Worm (Caenorhabditis elegans) whole organism, L2 larva: ENCODE measurements around the gene C26F1.1.

Experiments used
- F13H6.1 ChIP-seq: sonication (generic microtip); optimal IDR thresholded peaks from 2 replicates; lab custom pipeline; 2016; ENCODE audit warnings: missing genetic modification characterization, missing compliant biosample characterization
- Y55F3AM.14 ChIP-seq: fragments of 200-800 bp; sonication (Bioruptor generic); optimal IDR thresholded peaks from 2 replicates; lab custom pipeline; 2018; ENCODE audit warnings: mild to moderate bottlenecking, missing genetic modification characterization, missing compliant biosample characterization
- ZK546.5 ChIP-seq: sonication (generic microtip); optimal IDR thresholded peaks from 2 replicates; lab custom pipeline; 2017; ENCODE audit warnings: missing biosample characterization, missing genetic modification characterization
- alr-1 ChIP-seq: fragments of 150-350 bp; optimal IDR thresholded peaks from 2 replicates; lab custom pipeline; 2014; ENCODE audit warnings: missing biosample characterization, missing genetic modification characterization
- aly-2 ChIP-seq: fragments of 150-350 bp; optimal IDR thresholded peaks from 2 replicates; lab custom pipeline; 2014; ENCODE audit warnings: missing biosample characterization, missing genetic modification characterization
- ama-1 ChIP-seq: fragments of 150-350 bp; optimal IDR thresholded peaks from 2 replicates; lab custom pipeline; 2018; ENCODE audit warnings: inconsistent platforms
- blmp-1 ChIP-seq: sonication (generic microtip); optimal IDR thresholded peaks from 2 replicates; lab custom pipeline; 2017; ENCODE audit warnings: missing genetic modification characterization, mild to moderate bottlenecking, missing compliant biosample characterization, antibody characterized with exemption, moderate library complexity; ENCODE audit not compliant: insufficient read depth
- ceh-82 ChIP-seq: fragments of 150-350 bp; optimal IDR thresholded peaks from 2 replicates; lab custom pipeline; 2014; ENCODE audit warnings: missing biosample characterization, missing genetic modification characterization
- crh-2 ChIP-seq: sonication (generic microtip); optimal IDR thresholded peaks from 2 replicates; lab custom pipeline; 2017; ENCODE audit warnings: missing biosample characterization, missing genetic modification characterization
- egl-27 ChIP-seq: sonication (generic microtip); optimal IDR thresholded peaks from 3 replicates; lab custom pipeline; 2017; ENCODE audit warnings: missing biosample characterization, missing genetic modification reagents, missing genetic modification characterization
- elt-1 ChIP-seq: fragments of 150-350 bp; optimal IDR thresholded peaks from 2 replicates; lab custom pipeline; 2014; ENCODE audit warnings: missing biosample characterization, missing genetic modification characterization
- fos-1 ChIP-seq: fragments of 150-350 bp; optimal IDR thresholded peaks from 2 replicates; lab custom pipeline; 2014; ENCODE audit warnings: missing biosample characterization, missing genetic modification characterization
- lin-13 ChIP-seq: fragments of 150-350 bp; optimal IDR thresholded peaks from 2 replicates; lab custom pipeline; 2014; ENCODE audit warnings: missing biosample characterization, missing genetic modification reagents, missing genetic modification characterization
- mab-5 ChIP-seq: fragments of 150-350 bp; optimal IDR thresholded peaks from 2 replicates; lab custom pipeline; 2014; ENCODE audit warnings: missing biosample characterization, missing genetic modification characterization
- mbf-1 ChIP-seq: sonication (generic microtip); optimal IDR thresholded peaks from 2 replicates; lab custom pipeline; 2017; ENCODE audit warnings: missing biosample characterization, missing genetic modification characterization
- nhr-10 ChIP-seq: sonication (generic microtip); optimal IDR thresholded peaks from 2 replicates; lab custom pipeline; 2017; ENCODE audit warnings: missing biosample characterization, missing genetic modification characterization
- nhr-11 ChIP-seq: fragments of 150-350 bp; optimal IDR thresholded peaks from 2 replicates; lab custom pipeline; 2014; ENCODE audit warnings: missing biosample characterization, missing genetic modification characterization
- nhr-12 ChIP-seq: fragments of 150-350 bp; optimal IDR thresholded peaks from 2 replicates; lab custom pipeline; 2014; ENCODE audit warnings: missing biosample characterization, missing genetic modification characterization
- nhr-129 ChIP-seq: fragments of 150-350 bp; optimal IDR thresholded peaks from 2 replicates; lab custom pipeline; 2014; ENCODE audit warnings: missing biosample characterization, missing genetic modification characterization
- nhr-237 ChIP-seq: fragments of 150-350 bp; optimal IDR thresholded peaks from 2 replicates; lab custom pipeline; 2014; ENCODE audit warnings: missing biosample characterization, missing genetic modification characterization
- nhr-77 ChIP-seq: fragments of 150-350 bp; optimal IDR thresholded peaks from 2 replicates; lab custom pipeline; 2014; ENCODE audit warnings: missing biosample characterization, missing genetic modification characterization
- peb-1 ChIP-seq: fragments of 150-350 bp; optimal IDR thresholded peaks from 2 replicates; lab custom pipeline; 2014; ENCODE audit warnings: missing biosample characterization, missing genetic modification characterization
- sem-4 ChIP-seq: fragments of 150-350 bp; optimal IDR thresholded peaks from 2 replicates; lab custom pipeline; 2014; ENCODE audit warnings: missing biosample characterization, missing genetic modification reagents, missing genetic modification characterization
- skn-1 ChIP-seq: sonication (generic microtip); optimal IDR thresholded peaks from 2 replicates; lab custom pipeline; 2017; ENCODE audit warnings: missing biosample characterization, missing genetic modification characterization
- sma-3 ChIP-seq: sonication (generic microtip); optimal IDR thresholded peaks from 2 replicates; lab custom pipeline; 2016; ENCODE audit warnings: missing genetic modification reagents, missing genetic modification characterization, missing compliant biosample characterization
- sma-9 ChIP-seq, 2 experiments: fragments of 150-350 bp in 1 of 2; sonication (generic microtip) in 1 of 2; optimal IDR thresholded peaks; 2 replicates each; lab custom pipeline; 2014 to 2016; ENCODE audit warnings: missing genetic modification characterization in 2 of 2, mild to moderate bottlenecking in 1 of 2, missing biosample characterization in 1 of 2, missing compliant biosample characterization in 1 of 2, missing genetic modification reagents in 1 of 2, moderate library complexity in 1 of 2
- snpc-4 ChIP-seq: fragments of 150-350 bp; optimal IDR thresholded peaks from 2 replicates; lab custom pipeline; 2014; ENCODE audit warnings: missing biosample characterization, missing genetic modification characterization
- unc-55 ChIP-seq: fragments of 150-350 bp; sonication (generic microtip); optimal IDR thresholded peaks from 3 replicates; lab custom pipeline; 2014; ENCODE audit warnings: missing biosample characterization, missing genetic modification reagents, missing genetic modification characterization
- unc-62 ChIP-seq: fragments of 150-350 bp; optimal IDR thresholded peaks from 2 replicates; lab custom pipeline; 2014; ENCODE audit warnings: missing biosample characterization, missing genetic modification reagents, missing genetic modification characterization
- ztf-11 ChIP-seq: sonication (generic microtip); optimal IDR thresholded peaks from 2 replicates; lab custom pipeline; 2017; ENCODE audit warnings: missing biosample characterization, missing genetic modification characterization
- ztf-4 ChIP-seq: fragments of 150-350 bp; optimal IDR thresholded peaks from 2 replicates; lab custom pipeline; 2014; ENCODE audit warnings: missing biosample characterization, missing genetic modification characterization

The C26F1.1 gene

DNA sequence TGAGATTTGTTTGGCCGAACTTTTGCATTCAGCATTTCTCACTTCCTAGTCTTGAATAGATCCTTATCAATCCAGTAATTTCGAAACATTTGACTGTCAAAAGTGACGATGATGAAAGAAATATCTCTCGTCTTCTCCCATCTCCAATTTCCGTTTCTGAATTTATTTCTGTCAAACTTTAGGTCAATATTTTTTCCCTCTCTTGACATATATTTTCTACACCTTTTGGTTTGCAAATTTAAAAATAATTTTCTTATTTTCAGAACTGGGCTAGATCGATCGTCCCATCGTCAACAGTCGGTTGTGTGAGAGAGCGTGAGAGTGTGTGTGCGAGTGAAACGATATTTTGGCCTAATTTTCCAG lies 19.6 kb downstream of the C26F1.1 start, which contains the start of gene xpo-1:
xpo-1 (plus strand) TSS at position 264 of the 363 bp plus-strand sequence.
- TF ChIP-seq ZK546.5 (no peak), nhr-10 (tag; lab: Kevin White, UChicago) (no peak), ama-1 (lab: Kevin White, UChicago) (no peak), nhr-12 (tag; lab: Kevin White, UChicago) (no peak), blmp-1 (tag; lab: Kevin White, UChicago) (no peak), lin-13 (GFP tag; lab: Kevin White, UChicago) (no peak), sem-4 (no peak), ceh-82 (tag; lab: Kevin White, UChicago) (no peak), skn-1 (tag; lab: Kevin White, UChicago) (no peak), aly-2 (tag; lab: Kevin White, UChicago) (no peak), egl-27 (tag; lab: Kevin White, UChicago) (no peak), nhr-237 (tag; lab: Kevin White, UChicago) (no peak), fos-1 (no peak), nhr-11 (tag; lab: Kevin White, UChicago) (no peak), ztf-4 (no peak), sma-9 (GFP tag; optimal IDR thresholded peaks at IDR 0.05; lab: Kevin White, UChicago) (no peak), sma-9 (tag; optimal IDR thresholded peaks at IDR 0.05; lab: Kevin White, UChicago) (no peak)

ce11 chrV:7806629-7807028 lies 21.4 kb downstream of the C26F1.1 start:
- no peak for TF ChIP-seq F13H6.1 (tag; lab: Kevin White, UChicago)
- no peak for TF ChIP-seq sem-4
- TF ChIP-seq ama-1 (lab: Kevin White, UChicago): peak; percentile 17

DNA sequence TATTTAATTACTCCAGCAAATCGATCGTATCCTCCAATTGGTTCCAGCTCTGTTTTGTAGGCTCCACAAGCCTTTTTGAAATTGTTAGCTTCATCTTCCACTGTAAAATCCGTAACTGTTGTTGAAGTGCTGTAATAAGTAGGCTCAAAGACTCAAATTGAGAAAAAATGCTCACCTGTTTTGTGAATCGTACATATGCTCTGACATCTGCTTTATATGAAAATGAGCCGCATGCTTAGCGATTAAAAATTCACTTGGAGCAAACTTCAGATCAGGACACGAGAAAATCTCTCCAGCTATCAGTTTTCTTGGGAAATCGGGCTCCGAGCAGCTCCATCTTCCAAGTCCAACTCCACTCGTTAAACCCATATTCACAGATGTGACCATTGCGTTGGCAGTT lies 23.2 kb downstream of the C26F1.1 start:
- TF ChIP-seq sma-9 (GFP tag; optimal IDR thresholded peaks at IDR 0.05; lab: Kevin White, UChicago) (no peak), sma-9 (tag; optimal IDR thresholded peaks at IDR 0.05; lab: Kevin White, UChicago) (no peak), sma-3 (GFP tag; lab: Kevin White, UChicago) (no peak), snpc-4 (tag; lab: Kevin White, UChicago) (no peak), nhr-10 (tag; lab: Kevin White, UChicago) (no peak), nhr-12 (tag; lab: Kevin White, UChicago) (no peak), mab-5 (tag; lab: Kevin White, UChicago) (no peak), nhr-11 (tag; lab: Kevin White, UChicago) (no peak), ztf-11 (tag; lab: Kevin White, UChicago) (no peak), unc-55 (GFP tag; lab: Kevin White, UChicago) (no peak), mbf-1 (no peak)

- TF ChIP-seq crh-2 (tag; lab: Kevin White, UChicago): peak; percentile 19
- TF ChIP-seq elt-1 (tag; lab: Kevin White, UChicago): no peak
- no peak for TF ChIP-seq nhr-77 (tag; lab: Kevin White, UChicago)
- TF ChIP-seq alr-1: no peak
- TF ChIP-seq fos-1: peak; percentile 65
- no peak for TF ChIP-seq peb-1 (tag; lab: Kevin White, UChicago)
- peak; percentile 47 for TF ChIP-seq sma-9 (GFP tag; optimal IDR thresholded peaks at IDR 0.05; lab: Kevin White, UChicago)
- no peak for TF ChIP-seq sma-9 (tag; optimal IDR thresholded peaks at IDR 0.05; lab: Kevin White, UChicago)
- TF ChIP-seq unc-62 (GFP tag; lab: Kevin White, UChicago): no peak
- peak; percentile 12 for TF ChIP-seq nhr-129
- no peak for TF ChIP-seq mbf-1
- no peak for TF ChIP-seq nhr-11 (tag; lab: Kevin White, UChicago)
These were observed 24.4 kb downstream of the C26F1.1 start, which contains the start of gene ZK742.3 for ce11 chrV:7809320-7810256. TSS of gene ZK742.3 (minus strand) at chrV:7809912.

DNA sequence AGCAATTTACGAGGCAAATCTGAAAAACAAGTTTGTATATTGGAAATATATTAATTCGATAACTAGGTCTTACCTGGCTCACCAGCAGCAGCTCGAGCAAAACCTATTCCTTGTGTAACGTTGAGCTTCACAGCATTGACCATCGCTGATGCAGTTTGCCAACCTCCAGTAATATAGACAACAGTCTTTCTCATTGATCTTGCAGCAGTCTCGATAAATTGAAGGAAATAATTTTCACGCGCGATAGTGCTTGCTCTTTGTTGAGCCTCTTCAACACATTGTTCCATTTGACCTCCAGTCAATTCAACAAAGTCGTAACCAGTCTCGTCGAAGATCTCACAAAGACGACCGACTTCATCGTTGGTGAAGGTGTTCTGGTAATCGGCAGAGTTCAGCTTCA lies 25.4 kb downstream of the C26F1.1 start:
- TF ChIP-seq unc-62 (GFP tag; lab: Kevin White, UChicago) (no peak), Y55F3AM.14 (GFP tag; lab: Kevin White, UChicago) (no peak), elt-1 (tag; lab: Kevin White, UChicago) (no peak), ceh-82 (tag; lab: Kevin White, UChicago) (no peak)
